Fruit fly (Drosophila melanogaster) whole organism, embryonic: ENCODE data around the gene Dup99B.

Source experiments
- CG10979 ChIP-seq: fragments of 200-800 bp; sonication (Bioruptor generic); optimal IDR thresholded peaks from 2 replicates; lab custom pipeline; 2018; ENCODE audit warnings: missing biosample characterization, mild to moderate bottlenecking, missing genetic modification characterization, moderate library complexity
- CG11723 ChIP-seq: fragments of 200-800 bp; sonication (Bioruptor generic); optimal IDR thresholded peaks from 2 replicates; lab custom pipeline; 2017; ENCODE audit warnings: missing biosample characterization, mild to moderate bottlenecking, missing genetic modification characterization
- CG1233 ChIP-seq: fragments of 200-800 bp; sonication (Bioruptor generic); optimal IDR thresholded peaks from 4 replicates; lab custom pipeline; 2018; ENCODE audit warnings: missing biosample characterization, mild to moderate bottlenecking, missing genetic modification characterization
- CG12659 ChIP-seq: fragments of 200-800 bp; sonication (Bioruptor generic); optimal IDR thresholded peaks from 3 replicates; lab custom pipeline; 2017; ENCODE audit warnings: mild to moderate bottlenecking, missing biosample characterization, missing genetic modification reagents, missing genetic modification characterization
- CG13123 ChIP-seq: fragments of 200-800 bp; sonication (Bioruptor generic); optimal IDR thresholded peaks from 2 replicates; lab custom pipeline; 2016; ENCODE audit warnings: missing biosample characterization, missing genetic modification characterization
- CG13624 ChIP-seq: fragments of 200-800 bp; sonication (Bioruptor generic); optimal IDR thresholded peaks from 2 replicates; lab custom pipeline; 2016; ENCODE audit warnings: missing biosample characterization, missing genetic modification characterization
- CG13775 ChIP-seq: fragments of 200-800 bp; sonication (Bioruptor generic); optimal IDR thresholded peaks from 3 replicates; lab custom pipeline; 2017; ENCODE audit warnings: missing biosample characterization, mild to moderate bottlenecking, missing genetic modification characterization
- CG2129 ChIP-seq: fragments of 200-800 bp; sonication (Bioruptor generic); IDR thresholded peaks from 2 replicates; pipeline ENCODE4 v1.3.6; 2022; ENCODE audit warnings: missing biosample characterization, missing genetic modification characterization; ENCODE audit not compliant: partially characterized antibody
- CG3065 ChIP-seq: fragments of 200-800 bp; sonication (Bioruptor generic); optimal IDR thresholded peaks from 2 replicates; lab custom pipeline; 2016; ENCODE audit warnings: missing biosample characterization, missing genetic modification characterization
- CG31365 ChIP-seq: fragments of 200-800 bp; sonication (Bioruptor generic); optimal IDR thresholded peaks from 2 replicates; lab custom pipeline; 2018; ENCODE audit warnings: missing biosample characterization, mild to moderate bottlenecking, missing genetic modification characterization
- CG3163 ChIP-seq: fragments of 200-800 bp; sonication (Bioruptor generic); optimal IDR thresholded peaks from 3 replicates; lab custom pipeline; 2016; ENCODE audit warnings: missing biosample characterization, missing genetic modification characterization
- CG33213 ChIP-seq: fragments of 200-800 bp; sonication (Bioruptor generic); optimal IDR thresholded peaks from 3 replicates; lab custom pipeline; 2016; ENCODE audit warnings: missing biosample characterization, missing genetic modification characterization
- CG4424 ChIP-seq: fragments of 200-800 bp; sonication (Bioruptor generic); optimal IDR thresholded peaks from 3 replicates; lab custom pipeline; 2016; ENCODE audit warnings: missing biosample characterization, missing genetic modification characterization
- CG6272 ChIP-seq: fragments of 200-800 bp; sonication (Bioruptor generic); IDR thresholded peaks from 2 replicates; pipeline ENCODE4 v1.3.6; 2022; ENCODE audit warnings: missing biosample characterization, missing genetic modification characterization
- CG6654 ChIP-seq: fragments of 200-800 bp; sonication (Bioruptor generic); optimal IDR thresholded peaks from 2 replicates; lab custom pipeline; 2017; ENCODE audit warnings: missing biosample characterization, mild to moderate bottlenecking, missing genetic modification characterization
- CG6683 ChIP-seq: fragments of 200-800 bp; sonication (Bioruptor generic); optimal IDR thresholded peaks from 2 replicates; lab custom pipeline; 2017; ENCODE audit warnings: missing biosample characterization, mild to moderate bottlenecking, missing genetic modification characterization, missing genetic modification reagents
- CG6854 ChIP-seq: fragments of 200-800 bp; sonication (Bioruptor generic); optimal IDR thresholded peaks from 3 replicates; lab custom pipeline; 2017; ENCODE audit warnings: missing biosample characterization, mild to moderate bottlenecking, missing genetic modification characterization
- CG7271 ChIP-seq: fragments of 200-800 bp; sonication (Bioruptor generic); optimal IDR thresholded peaks from 2 replicates; lab custom pipeline; 2018; ENCODE audit warnings: missing biosample characterization, mild to moderate bottlenecking, missing genetic modification characterization, moderate library complexity
- CG8089 ChIP-seq: fragments of 200-800 bp; sonication (Bioruptor generic); optimal IDR thresholded peaks from 3 replicates; lab custom pipeline; 2016; ENCODE audit warnings: missing biosample characterization, missing genetic modification characterization
- CHES-1-like ChIP-seq: fragments of 200-800 bp; sonication (Bioruptor generic); optimal IDR thresholded peaks from 2 replicates; lab custom pipeline; 2016; ENCODE audit warnings: missing biosample characterization, missing genetic modification characterization
- E2f2 ChIP-seq: fragments of 200-800 bp; sonication (Bioruptor generic); IDR thresholded peaks from 2 replicates; pipeline ENCODE4 v1.3.6; 2022; ENCODE audit warnings: missing biosample characterization, missing genetic modification characterization
- Eip74EF ChIP-seq, 2 experiments: fragments of 200-800 bp in 1 of 2; fragments of >200 bp in 1 of 2; sonication (Bioruptor generic) in 1 of 2; optimal IDR thresholded peaks; 2 replicates each; lab custom pipeline; 2017 to 2019; ENCODE audit warnings: missing biosample characterization in 2 of 2, missing genetic modification characterization in 2 of 2, mild to moderate bottlenecking in 1 of 2, moderate library complexity in 1 of 2
- Ets97D ChIP-seq: fragments of 200-800 bp; sonication (Bioruptor generic); optimal IDR thresholded peaks from 3 replicates; lab custom pipeline; 2016; ENCODE audit warnings: missing biosample characterization, missing genetic modification characterization
- HmgZ ChIP-seq: fragments of 200-800 bp; sonication (Bioruptor generic); optimal IDR thresholded peaks from 2 replicates; lab custom pipeline; 2018; ENCODE audit warnings: missing biosample characterization, mild to moderate bottlenecking, missing genetic modification characterization
- Hr51 ChIP-seq, 2 experiments: fragments of 200-800 bp; sonication (Bioruptor generic); optimal IDR thresholded peaks; 2 replicates in 1 of 2; 3 replicates in 1 of 2; lab custom pipeline; 2016 to 2018; ENCODE audit warnings: missing biosample characterization in 2 of 2, missing genetic modification characterization in 2 of 2, mild to moderate bottlenecking in 1 of 2, moderate library complexity in 1 of 2
- Max ChIP-seq: fragments of 200-800 bp; sonication (Bioruptor generic); optimal IDR thresholded peaks from 2 replicates; lab custom pipeline; 2016; ENCODE audit warnings: missing biosample characterization, mild to moderate bottlenecking, missing genetic modification characterization
- NC2β ChIP-seq: fragments of 200-800 bp; sonication (Bioruptor generic); optimal IDR thresholded peaks from 2 replicates; lab custom pipeline; 2016; ENCODE audit warnings: missing biosample characterization, missing genetic modification characterization
- Oli ChIP-seq: fragments of 200-800 bp; sonication (Bioruptor generic); optimal IDR thresholded peaks from 2 replicates; lab custom pipeline; 2018; ENCODE audit warnings: missing biosample characterization, mild to moderate bottlenecking, missing genetic modification characterization, moderate library complexity
- abd-A ChIP-seq: fragments of 200-800 bp; sonication (Bioruptor generic); optimal IDR thresholded peaks from 3 replicates; lab custom pipeline; 2019; ENCODE audit warnings: missing biosample characterization, mild to moderate bottlenecking, missing genetic modification characterization, moderate library complexity
- ara ChIP-seq: fragments of 200-800 bp; sonication (Bioruptor generic); IDR thresholded peaks from 2 replicates; pipeline ENCODE4 v1.3.6; 2022; ENCODE audit warnings: missing biosample characterization, missing genetic modification characterization
- bcd ChIP-seq: fragments of 200-800 bp; sonication (Bioruptor generic); optimal IDR thresholded peaks from 2 replicates; lab custom pipeline; 2017; ENCODE audit warnings: missing biosample characterization, mild to moderate bottlenecking, missing genetic modification characterization
- btn ChIP-seq: fragments of 200-800 bp; sonication (Bioruptor generic); optimal IDR thresholded peaks from 2 replicates; lab custom pipeline; 2016; ENCODE audit warnings: missing biosample characterization, missing genetic modification characterization
- cg ChIP-seq: fragments of 200-800 bp; sonication (Bioruptor generic); optimal IDR thresholded peaks from 3 replicates; lab custom pipeline; 2019; ENCODE audit warnings: missing biosample characterization, mild to moderate bottlenecking, missing genetic modification characterization, moderate library complexity
- fd96Cb ChIP-seq: fragments of 200-800 bp; sonication (Bioruptor generic); optimal IDR thresholded peaks from 2 replicates; lab custom pipeline; 2018; ENCODE audit warnings: missing biosample characterization, mild to moderate bottlenecking, missing genetic modification characterization, moderate library complexity
- gcm ChIP-seq: fragments of 200-800 bp; sonication (Bioruptor generic); optimal IDR thresholded peaks from 2 replicates; lab custom pipeline; 2019; ENCODE audit warnings: missing biosample characterization, mild to moderate bottlenecking, missing genetic modification characterization, moderate library complexity
- gsb ChIP-seq: fragments of 200-800 bp; sonication (Bioruptor generic); IDR thresholded peaks from 2 replicates; pipeline ENCODE4 v1.3.6; 2022; ENCODE audit warnings: missing biosample characterization, missing genetic modification characterization
- hth ChIP-seq: fragments of >200 bp; optimal IDR thresholded peaks from 2 replicates; lab custom pipeline; 2017; ENCODE audit warnings: inconsistent platforms
- kni ChIP-seq: fragments of 200-800 bp; sonication (Bioruptor generic); optimal IDR thresholded peaks from 3 replicates; lab custom pipeline; 2017; ENCODE audit warnings: mild to moderate bottlenecking, missing biosample characterization, missing genetic modification reagents, missing genetic modification characterization
- knrl ChIP-seq: fragments of 200-800 bp; sonication (Bioruptor generic); IDR thresholded peaks from 3 replicates; pipeline ENCODE4 v1.3.6; 2022; ENCODE audit warnings: missing biosample characterization, missing genetic modification characterization; ENCODE audit not compliant: partially characterized antibody
- lab ChIP-seq: fragments of 200-800 bp; sonication (Bioruptor generic); optimal IDR thresholded peaks from 3 replicates; lab custom pipeline; 2017; ENCODE audit warnings: missing biosample characterization, missing genetic modification characterization, mild to moderate bottlenecking, moderate library complexity, missing genetic modification reagents
- nmo ChIP-seq: fragments of 200-800 bp; sonication (Bioruptor generic); optimal IDR thresholded peaks from 2 replicates; lab custom pipeline; 2018; ENCODE audit warnings: missing biosample characterization, mild to moderate bottlenecking, missing genetic modification characterization, moderate library complexity
- pan ChIP-seq, 4 experiments: fragments of >200 bp in 3 of 4; fragments of 200-800 bp in 1 of 4; sonication (Bioruptor generic) in 1 of 4; optimal IDR thresholded peaks in 3 of 4; IDR thresholded peaks in 1 of 4; 2 replicates each; pipeline versions ENCODE4 v1.3.6 to Lab custom; 2017 to 2022; ENCODE audit warnings: missing biosample characterization in 2 of 4, missing genetic modification characterization in 2 of 4, mixed read lengths in 1 of 4
- pb ChIP-seq: fragments of 200-800 bp; sonication (Bioruptor generic); optimal IDR thresholded peaks from 3 replicates; lab custom pipeline; 2016; ENCODE audit warnings: missing biosample characterization, missing genetic modification characterization
- pros ChIP-seq: fragments of 200-800 bp; sonication (Bioruptor generic); optimal IDR thresholded peaks from 3 replicates; lab custom pipeline; 2019; ENCODE audit warnings: missing biosample characterization, mild to moderate bottlenecking, missing genetic modification characterization, moderate library complexity
- pum ChIP-seq: fragments of 200-800 bp; sonication (Bioruptor generic); optimal IDR thresholded peaks from 2 replicates; lab custom pipeline; 2016; ENCODE audit warnings: missing biosample characterization, missing genetic modification characterization
- repo ChIP-seq: fragments of 200-800 bp; sonication (Bioruptor generic); optimal IDR thresholded peaks from 2 replicates; lab custom pipeline; 2016; ENCODE audit warnings: missing biosample characterization, missing genetic modification characterization
- ttk ChIP-seq: fragments of 200-800 bp; sonication (Bioruptor generic); IDR thresholded peaks from 2 replicates; pipeline ENCODE4 v2.1.2; 2022; ENCODE audit warnings: missing biosample characterization, missing genetic modification characterization
- usp ChIP-seq: fragments of >200 bp; optimal IDR thresholded peaks from 2 replicates; lab custom pipeline; 2017; ENCODE audit warnings: missing biosample characterization, missing genetic modification characterization
- wor ChIP-seq: fragments of 200-800 bp; sonication (Bioruptor generic); IDR thresholded peaks from 2 replicates; pipeline ENCODE4 v1.3.6; 2022; ENCODE audit warnings: missing biosample characterization, missing genetic modification characterization
- zen2 ChIP-seq: fragments of 200-800 bp; sonication (Bioruptor generic); IDR thresholded peaks from 3 replicates; pipeline ENCODE4 v1.3.6; 2022; ENCODE audit warnings: missing biosample characterization, missing genetic modification characterization; ENCODE audit not compliant: partially characterized antibody

Gene Dup99B

dm6 chr3R:29699220-29699619, 16.0 kb downstream of the Dup99B start (continued):
- TF ChIP-seq Oli (tag; lab: Kevin White, UChicago) (no peak), CG7271 (tag; lab: Kevin White, UChicago) (no peak), gsb (GFP tag; lab: Robert Waterston, UW) (no peak), CG31365 (no peak), hth (lab: Kevin White, UChicago) (no peak), gcm (peak; percentile 4), CHES-1-like (GFP tag; lab: Kevin White, UChicago) (no peak), kni (GFP tag; lab: Kevin White, UChicago) (no peak), ara (GFP tag; lab: Robert Waterston, UW) (peak; percentile 76), fd96Cb (tag; lab: Kevin White, UChicago) (no peak), CG1233 (GFP tag; lab: Kevin White, UChicago) (no peak), cg (GFP tag; lab: Kevin White, UChicago) (no peak), repo (GFP tag; lab: Kevin White, UChicago) (no peak), CG6272 (peak; percentile 39; the same call in 1 of the 2 replicates), CG13123 (GFP tag; lab: Kevin White, UChicago) (no peak), knrl (GFP tag; lab: Robert Waterston, UW) (no peak), CG6683 (GFP tag; lab: Kevin White, UChicago) (no peak), NC2β (GFP tag; lab: Kevin White, UChicago) (no peak), CG8089 (no peak), E2f2 (0 out of 2 replicates have a peak, but pooled peaks have one; percentile 8), CG13775 (GFP tag; lab: Kevin White, UChicago) (no peak), CG3163 (GFP tag; lab: Kevin White, UChicago) (no peak), CG13624 (GFP tag; lab: Kevin White, UChicago) (no peak), pum (peak; percentile 60), ttk (GFP tag; lab: Robert Waterston, UW) (peak; percentile 66; the same call in 1 of the 2 replicates), CG10979 (tag; lab: Kevin White, UChicago) (peak; percentile 24), bcd (GFP tag; lab: Kevin White, UChicago) (no peak), lab (GFP tag; lab: Kevin White, UChicago) (no peak), usp (no peak), CG3065 (GFP tag; lab: Kevin White, UChicago) (no peak), Ets97D (GFP tag; lab: Kevin White, UChicago) (no peak), pb (GFP tag; lab: Kevin White, UChicago) (peak; percentile 1), CG11723 (GFP tag; lab: Kevin White, UChicago) (no peak), zen2 (GFP tag; lab: Robert Waterston, UW) (no peak), btn (no peak), CG6854 (no peak), CG4424 (peak; percentile 45), nmo (GFP tag; lab: Kevin White, UChicago) (peak; percentile 69), CG33213 (no peak), Eip74EF (GFP tag; optimal IDR thresholded peaks at IDR 0.05; lab: Kevin White, UChicago) (peak in 1 of 2 experiments; percentile 13), abd-A (tag; lab: Kevin White, UChicago) (no peak), pan (optimal IDR thresholded peaks at IDR 0.05; lab: Kevin White, UChicago) (no peak), pan (GFP tag; optimal IDR thresholded peaks at IDR 0.05 in 1 of 2, IDR thresholded peaks at IDR 0.05 in 1 of 2) (peak in 1 of 2 experiments; percentile 73), pros (no peak), CG12659 (GFP tag; lab: Kevin White, UChicago) (no peak), Max (no peak), CG2129 (GFP tag; lab: Robert Waterston, UW) (no peak), Hr51 (GFP tag; optimal IDR thresholded peaks at IDR 0.05; lab: Kevin White, UChicago) (no peak), wor (0 out of 2 replicates have a peak, but pooled peaks have one; percentile 20), HmgZ (tag; lab: Kevin White, UChicago) (no peak), CG6654 (GFP tag; lab: Kevin White, UChicago) (no peak)
